Fruit fly (Drosophila melanogaster): ENCODE measurements around the gene sol.

dm6 chrX:21388734-21389133 is 38.7 kb downstream of the sol start, which contains the start of gene mst:
- TF ChIP-seq cic (GFP tag; optimal IDR thresholded peaks at IDR 0.05) = no peak
- no peak for TF ChIP-seq Clk (GFP tag; optimal IDR thresholded peaks at IDR 0.05)
- TF ChIP-seq Mnt (GFP tag; optimal IDR thresholded peaks at IDR 0.05) = no peak
- no peak for TF ChIP-seq CG11617 (GFP tag; optimal IDR thresholded peaks at IDR 0.05)
- no peak for TF ChIP-seq CG33017 (tag; optimal IDR thresholded peaks at IDR 0.05)
